Worm (Caenorhabditis elegans) whole organism, young adult: Measurements from ENCODE around the gene fipr-2.

Source experiments
- C17E4.6 ChIP-seq: fragments of 200-800 bp; sonication (Bioruptor generic); IDR thresholded peaks from 2 replicates; pipeline ENCODE4 v1.3.6; 2022; ENCODE audit warnings: missing genetic modification reagents, missing genetic modification characterization, missing compliant biosample characterization
- F39B2.1 ChIP-seq: fragments of 200-800 bp; sonication (Bioruptor generic); IDR thresholded peaks from 2 replicates; pipeline ENCODE4 v1.3.6; 2022; ENCODE audit warnings: missing genetic modification reagents, missing genetic modification characterization, missing compliant biosample characterization
- F57A8.1 ChIP-seq: fragments of 200-800 bp; sonication (Bioruptor generic); optimal IDR thresholded peaks from 2 replicates; lab custom pipeline; 2018; ENCODE audit warnings: mild to moderate bottlenecking, missing genetic modification characterization, moderate library complexity, missing compliant biosample characterization
- F57C9.4 ChIP-seq: sonication (generic microtip); optimal IDR thresholded peaks from 2 replicates; lab custom pipeline; 2017; ENCODE audit warnings: mild to moderate bottlenecking, missing genetic modification characterization, missing compliant biosample characterization
- K11D2.4 ChIP-seq: fragments of 200-800 bp; sonication (Bioruptor generic); IDR thresholded peaks from 2 replicates; pipeline ENCODE4 v1.3.6; 2022; ENCODE audit warnings: missing genetic modification reagents, missing genetic modification characterization, missing compliant biosample characterization
- K12H6.12 ChIP-seq: fragments of 200-800 bp; sonication (Bioruptor generic); optimal IDR thresholded peaks from 2 replicates; lab custom pipeline; 2018; ENCODE audit warnings: mild to moderate bottlenecking, missing genetic modification characterization, missing compliant biosample characterization
- T07F8.4 ChIP-seq: sonication (generic microtip); optimal IDR thresholded peaks from 2 replicates; lab custom pipeline; 2016; ENCODE audit warnings: mild to moderate bottlenecking, missing genetic modification characterization, moderate library complexity, missing compliant biosample characterization
- T26A5.8 ChIP-seq: sonication (generic microtip); optimal IDR thresholded peaks from 2 replicates; lab custom pipeline; 2016; ENCODE audit warnings: missing genetic modification characterization, missing compliant biosample characterization
- Y53F4B.3 ChIP-seq: fragments of 200-800 bp; sonication (Bioruptor generic); IDR thresholded peaks from 2 replicates; pipeline ENCODE4 v1.3.6; 2022; ENCODE audit warnings: missing genetic modification reagents, missing genetic modification characterization, missing compliant biosample characterization
- Y67H2A.10 ChIP-seq: fragments of 200-800 bp; sonication (Bioruptor generic); conservative IDR thresholded peaks from 2 replicates; pipeline ENCODE4 v1.3.6; 2022; ENCODE audit warnings: missing genetic modification reagents, missing genetic modification characterization, missing compliant biosample characterization
- Y79H2A.3 ChIP-seq: fragments of 200-800 bp; sonication (Bioruptor generic); conservative IDR thresholded peaks from 2 replicates; pipeline ENCODE4 v1.3.6; 2022; ENCODE audit warnings: missing genetic modification reagents, missing genetic modification characterization, missing compliant biosample characterization
- aptf-3 ChIP-seq: fragments of 200-800 bp; sonication (Bioruptor generic); IDR thresholded peaks from 2 replicates; pipeline ENCODE4 v1.3.6; 2022; ENCODE audit warnings: missing genetic modification characterization, missing compliant biosample characterization
- atf-7 ChIP-seq: sonication (generic microtip); optimal IDR thresholded peaks from 2 replicates; lab custom pipeline; 2017; ENCODE audit warnings: mild to moderate bottlenecking, missing genetic modification characterization, missing compliant biosample characterization
- athp-1 ChIP-seq: sonication (generic microtip); optimal IDR thresholded peaks from 2 replicates; lab custom pipeline; 2017; ENCODE audit warnings: mild to moderate bottlenecking, missing genetic modification characterization, missing compliant biosample characterization
- attf-5 ChIP-seq: fragments of 200-800 bp; sonication (Bioruptor generic); optimal IDR thresholded peaks from 2 replicates; lab custom pipeline; 2018; ENCODE audit warnings: mild to moderate bottlenecking, missing genetic modification characterization, missing compliant biosample characterization
- bed-1 ChIP-seq: fragments of 200-800 bp; sonication (Bioruptor generic); IDR thresholded peaks from 2 replicates; pipeline ENCODE4 v1.3.6; 2022; ENCODE audit warnings: missing genetic modification reagents, missing genetic modification characterization, missing compliant biosample characterization
- cebp-1 ChIP-seq, 2 experiments: fragments of 200-800 bp in 1 of 2; sonication (Bioruptor generic) in 1 of 2; sonication (generic microtip) in 1 of 2; IDR thresholded peaks in 1 of 2; optimal IDR thresholded peaks in 1 of 2; 2 replicates each; pipeline versions ENCODE4 v1.3.6 to Lab custom; 2017 to 2022; ENCODE audit warnings: missing compliant biosample characterization in 2 of 2, missing genetic modification characterization in 2 of 2, mild to moderate bottlenecking in 1 of 2, missing genetic modification reagents in 1 of 2, moderate library complexity in 1 of 2
- ceh-40 ChIP-seq: fragments of 200-800 bp; sonication (Bioruptor generic); IDR thresholded peaks from 2 replicates; pipeline ENCODE4 v1.3.6; 2022; ENCODE audit warnings: missing genetic modification characterization, missing compliant biosample characterization
- die-1 ChIP-seq: sonication (generic microtip); optimal IDR thresholded peaks from 2 replicates; lab custom pipeline; 2016; ENCODE audit warnings: missing genotype, mild to moderate bottlenecking, missing genetic modification characterization, missing compliant biosample characterization
- efl-1 ChIP-seq: fragments of 150-350 bp; optimal IDR thresholded peaks from 2 replicates; lab custom pipeline; 2014; ENCODE audit warnings: missing biosample characterization, missing genetic modification reagents, missing genetic modification characterization
- egrh-3 ChIP-seq: fragments of 200-800 bp; sonication (Bioruptor generic); IDR thresholded peaks from 2 replicates; pipeline ENCODE4 v1.3.6; 2022; ENCODE audit warnings: missing genetic modification reagents, missing genetic modification characterization, missing compliant biosample characterization
- fkh-3 ChIP-seq: sonication (generic microtip); optimal IDR thresholded peaks from 2 replicates; lab custom pipeline; 2016; ENCODE audit warnings: mild to moderate bottlenecking, missing genetic modification characterization, missing compliant biosample characterization
- gei-17 ChIP-seq: fragments of 200-800 bp; sonication (Bioruptor generic); optimal IDR thresholded peaks from 2 replicates; lab custom pipeline; 2018; ENCODE audit warnings: mild to moderate bottlenecking, missing genetic modification characterization, missing compliant biosample characterization
- hlh-12 ChIP-seq: sonication (generic microtip); optimal IDR thresholded peaks from 2 replicates; lab custom pipeline; 2016; ENCODE audit warnings: missing genetic modification characterization, missing compliant biosample characterization
- hlh-26 ChIP-seq: fragments of 200-800 bp; sonication (Bioruptor generic); conservative IDR thresholded peaks from 2 replicates; pipeline ENCODE4 v1.3.6; 2022; ENCODE audit warnings: missing genetic modification reagents, missing genetic modification characterization, missing compliant biosample characterization
- hmg-1.2 ChIP-seq: fragments of 200-800 bp; sonication (Bioruptor generic); IDR thresholded peaks from 2 replicates; pipeline ENCODE4 v1.3.6; 2022; ENCODE audit warnings: missing genetic modification reagents, missing genetic modification characterization, missing compliant biosample characterization
- hrde-1 ChIP-seq: sonication (generic microtip); optimal IDR thresholded peaks from 2 replicates; lab custom pipeline; 2016; ENCODE audit warnings: missing genetic modification characterization, mild to moderate bottlenecking, missing compliant biosample characterization, moderate library complexity, missing genotype, missing genetic modification reagents, borderline replicate concordance
- let-607 ChIP-seq, 2 experiments: fragments of 200-800 bp in 1 of 2; sonication (Bioruptor generic) in 1 of 2; sonication (generic microtip) in 1 of 2; optimal IDR thresholded peaks; 2 replicates each; lab custom pipeline; 2016 to 2018; ENCODE audit warnings: mild to moderate bottlenecking in 2 of 2, missing compliant biosample characterization in 2 of 2, missing genetic modification characterization in 2 of 2, moderate library complexity in 2 of 2, missing genotype in 1 of 2
- lsl-1 ChIP-seq: fragments of 200-800 bp; sonication (Bioruptor generic); optimal IDR thresholded peaks from 2 replicates; lab custom pipeline; 2018; ENCODE audit warnings: mild to moderate bottlenecking, missing genetic modification characterization, moderate library complexity, missing compliant biosample characterization
- madf-6 ChIP-seq: fragments of 200-800 bp; sonication (Bioruptor generic); IDR thresholded peaks from 2 replicates; pipeline ENCODE4 v1.3.6; 2022; ENCODE audit warnings: missing genetic modification reagents, missing genetic modification characterization, missing compliant biosample characterization
- mel-28 ChIP-seq: sonication (generic microtip); optimal IDR thresholded peaks from 2 replicates; lab custom pipeline; 2016; ENCODE audit warnings: borderline replicate concordance, mild to moderate bottlenecking, missing genetic modification characterization, missing compliant biosample characterization
- nhr-80 ChIP-seq: sonication (generic microtip); optimal IDR thresholded peaks from 2 replicates; lab custom pipeline; 2016; ENCODE audit warnings: missing genetic modification characterization, missing compliant biosample characterization
- nhr-90 ChIP-seq: sonication (generic microtip); optimal IDR thresholded peaks from 2 replicates; lab custom pipeline; 2016; ENCODE audit warnings: missing genotype, mild to moderate bottlenecking, missing genetic modification characterization, missing compliant biosample characterization
- pbrm-1 ChIP-seq: fragments of 200-800 bp; sonication (Bioruptor generic); IDR thresholded peaks from 2 replicates; pipeline ENCODE4 v1.3.6; 2022; ENCODE audit warnings: missing genetic modification reagents, missing genetic modification characterization, missing compliant biosample characterization
- rcor-1 ChIP-seq: fragments of 200-800 bp; sonication (Bioruptor generic); IDR thresholded peaks from 2 replicates; pipeline ENCODE4 v1.3.6; 2022; ENCODE audit warnings: missing genetic modification reagents, missing genetic modification characterization, missing compliant biosample characterization
- snpc-1.1 ChIP-seq: sonication (generic microtip); optimal IDR thresholded peaks from 2 replicates; lab custom pipeline; 2017; ENCODE audit warnings: missing genetic modification characterization, mild to moderate bottlenecking, missing compliant biosample characterization, antibody characterized with exemption, moderate library complexity, missing genotype, missing genetic modification reagents; ENCODE audit not compliant: insufficient read depth
- somi-1 ChIP-seq: fragments of 200-800 bp; sonication (Bioruptor generic); optimal IDR thresholded peaks from 2 replicates; lab custom pipeline; 2018; ENCODE audit warnings: mild to moderate bottlenecking, missing genetic modification characterization, missing compliant biosample characterization
- unc-130 ChIP-seq: sonication (generic microtip); optimal IDR thresholded peaks from 2 replicates; lab custom pipeline; 2016; ENCODE audit warnings: missing genetic modification reagents, missing genetic modification characterization, missing compliant biosample characterization
- unc-62 ChIP-seq: fragments of 150-350 bp; optimal IDR thresholded peaks from 2 replicates; lab custom pipeline; 2014; ENCODE audit warnings: missing biosample characterization, missing genetic modification reagents, missing genetic modification characterization
- xnd-1 ChIP-seq: sonication (generic microtip); optimal IDR thresholded peaks from 2 replicates; lab custom pipeline; 2016; ENCODE audit warnings: missing genotype, missing genetic modification reagents, missing genetic modification characterization, missing compliant biosample characterization
- zfh-2 ChIP-seq: fragments of 200-800 bp; sonication (Bioruptor generic); conservative IDR thresholded peaks from 2 replicates; pipeline ENCODE4 v1.3.6; 2022; ENCODE audit warnings: missing genetic modification reagents, missing genetic modification characterization, missing compliant biosample characterization
- zim-3 ChIP-seq: sonication (generic microtip); optimal IDR thresholded peaks from 2 replicates; lab custom pipeline; 2017; ENCODE audit warnings: mild to moderate bottlenecking, missing genetic modification characterization, moderate library complexity, missing compliant biosample characterization
- ztf-6 ChIP-seq: fragments of 200-800 bp; sonication (Bioruptor generic); IDR thresholded peaks from 2 replicates; pipeline ENCODE4 v1.3.6; 2022; ENCODE audit warnings: missing genetic modification reagents, missing genetic modification characterization, missing compliant biosample characterization

Gene fipr-2

ce11 chrV:12344845-12345244 lies 20.3 kb upstream of the fipr-2 start, which contains the start of gene F23H12.3:
Gene F23H12.3 (plus strand): TSS chrV:12345145.
- TF ChIP-seq Y79H2A.3 (GFP tag; lab: Robert Waterston, UW), result no peak
- no peak for TF ChIP-seq egrh-3 (GFP tag; lab: Robert Waterston, UW)
- TF ChIP-seq hlh-26 (GFP tag; lab: Robert Waterston, UW), result no peak
- TF ChIP-seq atf-7 (tag; lab: Kevin White, UChicago), result no peak
- TF ChIP-seq cebp-1 (GFP tag; IDR thresholded peaks at IDR 0.05; lab: Robert Waterston, UW), result no peak
- TF ChIP-seq cebp-1 (tag; optimal IDR thresholded peaks at IDR 0.05; lab: Kevin White, UChicago), result no peak
- TF ChIP-seq unc-130 (GFP tag; lab: Kevin White, UChicago), result no peak
- TF ChIP-seq ztf-6 (GFP tag; lab: Robert Waterston, UW), result no peak
- TF ChIP-seq C17E4.6 (GFP tag; lab: Robert Waterston, UW), result no peak
- TF ChIP-seq aptf-3 (GFP tag; lab: Robert Waterston, UW), result no peak
- TF ChIP-seq Y53F4B.3, result no peak
- TF ChIP-seq rcor-1 (GFP tag; lab: Robert Waterston, UW), result no peak
- TF ChIP-seq efl-1 (GFP tag; lab: Kevin White, UChicago), result no peak
- no peak for TF ChIP-seq xnd-1 (tag; lab: Kevin White, UChicago)
- no peak for TF ChIP-seq mel-28
- no peak for TF ChIP-seq K12H6.12
- no peak for TF ChIP-seq fkh-3 (tag; lab: Kevin White, UChicago)
- no peak for TF ChIP-seq ceh-40 (GFP tag; lab: Robert Waterston, UW)
- TF ChIP-seq nhr-90 (tag; lab: Kevin White, UChicago), result no peak
- no peak for TF ChIP-seq hrde-1
- TF ChIP-seq hmg-1.2 (GFP tag; lab: Robert Waterston, UW), result no peak
- TF ChIP-seq, all 124 proteins: peak for 0

ce11 chrV:12345808-12346207 lies 19.3 kb upstream of the fipr-2 start, which contains the start of gene snb-2:
Gene snb-2 (minus strand): TSS chrV:12345908.
- TF ChIP-seq F57A8.1 (GFP tag; lab: Kevin White, UChicago) (no peak), hlh-12 (no peak), gei-17 (GFP tag; lab: Kevin White, UChicago) (no peak), attf-5 (GFP tag; lab: Kevin White, UChicago) (no peak), T26A5.8 (tag; lab: Kevin White, UChicago) (no peak), unc-130 (GFP tag; lab: Kevin White, UChicago) (no peak), hmg-1.2 (GFP tag; lab: Robert Waterston, UW) (no peak), somi-1 (GFP tag; lab: Kevin White, UChicago) (no peak), athp-1 (tag; lab: Kevin White, UChicago) (no peak), Y67H2A.10 (GFP tag; lab: Robert Waterston, UW) (no peak), T07F8.4 (tag; lab: Kevin White, UChicago) (no peak), die-1 (tag; lab: Kevin White, UChicago) (no peak), madf-6 (no peak), snpc-1.1 (tag; lab: Kevin White, UChicago) (no peak)

- no peak for TF ChIP-seq bed-1 (GFP tag; lab: Robert Waterston, UW)
- TF ChIP-seq nhr-80 (tag; lab: Kevin White, UChicago), result peak; percentile 37
- TF ChIP-seq, all 124 proteins: peak for 1
Measured at ce11 chrV:12347854-12348253, 17.3 kb upstream of the fipr-2 start.

ce11 chrV:12349365-12349764 lies 15.8 kb upstream of the fipr-2 start:
- no peak for TF ChIP-seq F39B2.1 (GFP tag; lab: Robert Waterston, UW)
- TF ChIP-seq fkh-3 (tag; lab: Kevin White, UChicago), result no peak
- no peak for TF ChIP-seq lsl-1 (GFP tag; lab: Kevin White, UChicago)
- no peak for TF ChIP-seq let-607 (tag; optimal IDR thresholded peaks at IDR 0.05; lab: Kevin White, UChicago)
- TF ChIP-seq madf-6, result no peak
- TF ChIP-seq gei-17 (GFP tag; lab: Kevin White, UChicago), result no peak
- no peak for TF ChIP-seq zim-3 (tag; lab: Kevin White, UChicago)
- TF ChIP-seq aptf-3 (GFP tag; lab: Robert Waterston, UW), result no peak
- TF ChIP-seq C17E4.6 (GFP tag; lab: Robert Waterston, UW), result no peak
- no peak for TF ChIP-seq zfh-2 (GFP tag; lab: Robert Waterston, UW)
- no peak for TF ChIP-seq ceh-40 (GFP tag; lab: Robert Waterston, UW)
- no peak for TF ChIP-seq ztf-6 (GFP tag; lab: Robert Waterston, UW)
- no peak for TF ChIP-seq F57C9.4 (tag; lab: Kevin White, UChicago)
- no peak for TF ChIP-seq K11D2.4 (GFP tag; lab: Robert Waterston, UW)
- no peak for TF ChIP-seq unc-62 (GFP tag; lab: Kevin White, UChicago)
- TF ChIP-seq pbrm-1 (GFP tag; lab: Robert Waterston, UW), result no peak
- TF ChIP-seq rcor-1 (GFP tag; lab: Robert Waterston, UW), result no peak
